Worm (Caenorhabditis elegans): Measurements from ENCODE around the gene clec-162.

DNA sequence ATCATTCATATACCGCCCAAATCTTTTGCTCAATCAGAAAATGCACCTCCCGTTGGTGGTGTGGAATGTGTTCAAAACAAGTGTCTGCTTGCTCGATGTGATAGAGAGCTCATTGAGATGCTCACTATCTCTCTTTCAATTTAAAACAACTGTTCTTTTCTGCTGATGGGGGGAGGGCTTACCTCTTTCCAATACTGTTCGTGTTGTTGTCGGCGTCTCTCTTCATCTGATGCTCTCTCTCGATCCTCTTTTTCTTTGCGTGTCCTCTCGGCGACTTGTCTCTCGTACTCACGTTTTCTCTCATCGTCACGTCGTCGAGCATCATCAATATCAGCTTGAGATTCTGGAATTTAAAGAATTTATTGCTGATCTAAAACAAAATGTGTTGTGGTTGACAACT lies 17.0 kb upstream of the clec-162 start:
- no peak for TF ChIP-seq hnd-1 (tag; optimal IDR thresholded peaks at IDR 0.05)
- no peak for TF ChIP-seq hmg-4 (GFP tag; optimal IDR thresholded peaks at IDR 0.05)
- no peak for TF ChIP-seq ceh-13 (GFP tag; optimal IDR thresholded peaks at IDR 0.05)
- no peak for TF ChIP-seq scrt-1 (GFP tag; IDR thresholded peaks at IDR 0.05)
- no peak for TF ChIP-seq ama-1 (optimal IDR thresholded peaks at IDR 0.05)
- no peak for TF ChIP-seq tra-4 (tag; optimal IDR thresholded peaks at IDR 0.05)
- TF ChIP-seq ets-7 (tag; optimal IDR thresholded peaks at IDR 0.05): no peak
- TF ChIP-seq aly-1 (tag; optimal IDR thresholded peaks at IDR 0.05): no peak
- no peak for TF ChIP-seq pes-1 (GFP tag; IDR thresholded peaks at IDR 0.05)
- no peak for TF ChIP-seq sea-1 (GFP tag; conservative IDR thresholded peaks at IDR 0.05)
